Fruit fly (Drosophila melanogaster) whole organism, wandering third instar larva: ENCODE data around the gene CG17191.

ENCODE experiments used
- CG32264 ChIP-seq: fragments of 200-800 bp; sonication (Bioruptor generic); optimal IDR thresholded peaks from 2 replicates; lab custom pipeline; 2016; ENCODE audit warnings: missing biosample characterization, missing genetic modification characterization
- GATAd ChIP-seq: sonication (Bioruptor generic); optimal IDR thresholded peaks from 2 replicates; lab custom pipeline; 2016; ENCODE audit warnings: missing biosample characterization, missing genetic modification characterization
- Hr83 ChIP-seq: fragments of 200-300 bp; sonication (Bioruptor generic); optimal IDR thresholded peaks from 2 replicates; lab custom pipeline; 2016; ENCODE audit warnings: missing biosample characterization, mild to moderate bottlenecking, missing genetic modification characterization, moderate library complexity; ENCODE audit not compliant: poor library complexity, severe bottlenecking
- Jra ChIP-seq: sonication (Bioruptor generic); optimal IDR thresholded peaks from 2 replicates; lab custom pipeline; 2016; ENCODE audit warnings: missing biosample characterization, missing genetic modification characterization
- Myc ChIP-seq: fragments of >200 bp; optimal IDR thresholded peaks from 2 replicates; lab custom pipeline; 2017
- N ChIP-seq: fragments of >200 bp; optimal IDR thresholded peaks from 2 replicates; lab custom pipeline; 2018; ENCODE audit warnings: missing biosample characterization, missing external identifiers, missing genetic modification characterization
- OdsH ChIP-seq: fragments of 200-800 bp; sonication (Bioruptor generic); optimal IDR thresholded peaks from 2 replicates; lab custom pipeline; 2016; ENCODE audit warnings: missing biosample characterization, mild to moderate bottlenecking, missing genetic modification characterization
- br ChIP-seq: fragments of 200-800 bp; sonication (Bioruptor generic); optimal IDR thresholded peaks from 2 replicates; lab custom pipeline; 2016; ENCODE audit warnings: missing biosample characterization, missing genetic modification characterization
- pan ChIP-seq: fragments of >200 bp; optimal IDR thresholded peaks from 2 replicates; lab custom pipeline; 2017
- psq ChIP-seq: fragments of 200-800 bp; sonication (Bioruptor generic); optimal IDR thresholded peaks from 3 replicates; lab custom pipeline; 2017; ENCODE audit warnings: missing biosample characterization, mild to moderate bottlenecking, missing genetic modification characterization, moderate library complexity
- rgr ChIP-seq: fragments of 200-800 bp; sonication (Bioruptor generic); optimal IDR thresholded peaks from 3 replicates; lab custom pipeline; 2016; ENCODE audit warnings: missing biosample characterization, mild to moderate bottlenecking, missing genetic modification characterization
- sage ChIP-seq: fragments of 200-800 bp; sonication (Bioruptor generic); optimal IDR thresholded peaks from 2 replicates; lab custom pipeline; 2016; ENCODE audit warnings: missing biosample characterization, mild to moderate bottlenecking, missing genetic modification characterization
- tai ChIP-seq: sonication (Bioruptor generic); optimal IDR thresholded peaks from 2 replicates; lab custom pipeline; 2016; ENCODE audit warnings: missing biosample characterization, missing genetic modification characterization
- usp ChIP-seq: fragments of >200 bp; optimal IDR thresholded peaks from 2 replicates; lab custom pipeline; 2017; ENCODE audit warnings: missing biosample characterization, missing genetic modification characterization

- TF ChIP-seq OdsH (GFP tag; lab: Kevin White, UChicago) (no peak), psq (GFP tag; lab: Kevin White, UChicago) (no peak), Jra (GFP tag; lab: Kevin White, UChicago) (no peak), br (no peak), rgr (GFP tag; lab: Kevin White, UChicago) (no peak), usp (no peak), Hr83 (GFP tag; lab: Kevin White, UChicago) (no peak), tai (GFP tag; lab: Kevin White, UChicago) (no peak), Myc (lab: Kevin White, UChicago) (no peak), CG32264 (no peak), pan (lab: Kevin White, UChicago) (no peak), GATAd (GFP tag; lab: Kevin White, UChicago) (no peak), N (no peak), sage (GFP tag; lab: Kevin White, UChicago) (no peak)
Observed at dm6 chr3R:26996642-26997041, 22.9 kb downstream of the CG17191 start, which contains the start of gene RYa-R.
